Fruit fly (Drosophila melanogaster) whole organism, adult: ENCODE results near the gene CG7215.

Experiments
- CG11617 ChIP-seq: fragments of 200-800 bp; sonication (Bioruptor generic); optimal IDR thresholded peaks from 2 replicates; lab custom pipeline; 2017; ENCODE audit warnings: mild to moderate bottlenecking, missing biosample characterization, missing genetic modification reagents, missing genetic modification characterization
- CG12768 ChIP-seq: fragments of 200-800 bp; sonication (Bioruptor generic); optimal IDR thresholded peaks from 2 replicates; lab custom pipeline; 2017; ENCODE audit warnings: missing biosample characterization, missing genetic modification characterization, mild to moderate bottlenecking, moderate library complexity, missing genetic modification reagents
- CG14711 ChIP-seq: fragments of 200-800 bp; sonication (Bioruptor generic); optimal IDR thresholded peaks from 2 replicates; lab custom pipeline; 2018; ENCODE audit warnings: missing biosample characterization, mild to moderate bottlenecking, missing genetic modification characterization, moderate library complexity
- CG1620 ChIP-seq: fragments of 200-800 bp; sonication (Bioruptor generic); optimal IDR thresholded peaks from 2 replicates; lab custom pipeline; 2016; ENCODE audit warnings: missing biosample characterization, missing genetic modification characterization
- CG33017 ChIP-seq: fragments of 200-800 bp; sonication (Bioruptor generic); optimal IDR thresholded peaks from 2 replicates; lab custom pipeline; 2018; ENCODE audit warnings: missing biosample characterization, mild to moderate bottlenecking, missing genetic modification characterization, moderate library complexity
- CG5204 ChIP-seq: fragments of 200-800 bp; sonication (Bioruptor generic); optimal IDR thresholded peaks from 2 replicates; lab custom pipeline; 2016; ENCODE audit warnings: missing biosample characterization, missing genetic modification characterization
- CG7045 ChIP-seq: fragments of 200-800 bp; sonication (Bioruptor generic); optimal IDR thresholded peaks from 2 replicates; lab custom pipeline; 2017; ENCODE audit warnings: missing biosample characterization, mild to moderate bottlenecking, missing genetic modification characterization
- CG7101 ChIP-seq: fragments of 200-800 bp; sonication (Bioruptor generic); optimal IDR thresholded peaks from 2 replicates; lab custom pipeline; 2018; ENCODE audit warnings: missing biosample characterization, mild to moderate bottlenecking, missing genetic modification characterization, moderate library complexity
- Clk ChIP-seq: fragments of 200-800 bp; sonication (Bioruptor generic); optimal IDR thresholded peaks from 2 replicates; lab custom pipeline; 2017; ENCODE audit warnings: missing biosample characterization, missing genetic modification characterization
- Crg-1 ChIP-seq: fragments of 200-800 bp; sonication (Bioruptor generic); optimal IDR thresholded peaks from 2 replicates; lab custom pipeline; 2016; ENCODE audit warnings: missing biosample characterization, missing genetic modification characterization
- Hr96 ChIP-seq: fragments of 200-800 bp; sonication (Bioruptor generic); optimal IDR thresholded peaks from 2 replicates; lab custom pipeline; 2016; ENCODE audit warnings: missing biosample characterization, missing genetic modification characterization
- Mnt ChIP-seq: fragments of 200-800 bp; sonication (Bioruptor generic); optimal IDR thresholded peaks from 2 replicates; lab custom pipeline; 2016; ENCODE audit warnings: missing biosample characterization, mild to moderate bottlenecking, missing genetic modification characterization
- bab1 ChIP-seq: fragments of 200-800 bp; sonication (Bioruptor generic); optimal IDR thresholded peaks from 3 replicates; lab custom pipeline; 2019; ENCODE audit warnings: missing biosample characterization, mild to moderate bottlenecking, missing genetic modification characterization, moderate library complexity
- cic ChIP-seq: fragments of 200-800 bp; sonication (Bioruptor generic); optimal IDR thresholded peaks from 2 replicates; lab custom pipeline; 2017; ENCODE audit warnings: missing biosample characterization, mild to moderate bottlenecking, missing genetic modification characterization, moderate library complexity
- cnc ChIP-seq, 2 experiments: fragments of >200 bp; optimal IDR thresholded peaks; 2 replicates each; lab custom pipeline; 2017
- kay ChIP-seq: fragments of 200-800 bp; sonication (Bioruptor generic); peaks from one replicate; lab custom pipeline; 2016; ENCODE audit warnings: missing biosample characterization, missing genetic modification characterization, borderline replicate concordance
- ovo ChIP-seq: fragments of 200-800 bp; sonication (Bioruptor generic); optimal IDR thresholded peaks from 2 replicates; lab custom pipeline; 2016; ENCODE audit warnings: missing biosample characterization, missing genetic modification characterization
- pad ChIP-seq: fragments of 200-800 bp; sonication (Bioruptor generic); optimal IDR thresholded peaks from 3 replicates; lab custom pipeline; 2017; ENCODE audit warnings: missing biosample characterization, missing genetic modification characterization, mild to moderate bottlenecking, moderate library complexity, missing genetic modification reagents
- tj ChIP-seq: fragments of 200-800 bp; sonication (Bioruptor generic); optimal IDR thresholded peaks from 3 replicates; lab custom pipeline; 2017; ENCODE audit warnings: missing biosample characterization, mild to moderate bottlenecking, missing genetic modification characterization, moderate library complexity
- toe ChIP-seq: fragments of 200-800 bp; sonication (Bioruptor generic); optimal IDR thresholded peaks from 2 replicates; lab custom pipeline; 2016; ENCODE audit warnings: missing biosample characterization, missing genetic modification characterization

Gene CG7215

DNA sequence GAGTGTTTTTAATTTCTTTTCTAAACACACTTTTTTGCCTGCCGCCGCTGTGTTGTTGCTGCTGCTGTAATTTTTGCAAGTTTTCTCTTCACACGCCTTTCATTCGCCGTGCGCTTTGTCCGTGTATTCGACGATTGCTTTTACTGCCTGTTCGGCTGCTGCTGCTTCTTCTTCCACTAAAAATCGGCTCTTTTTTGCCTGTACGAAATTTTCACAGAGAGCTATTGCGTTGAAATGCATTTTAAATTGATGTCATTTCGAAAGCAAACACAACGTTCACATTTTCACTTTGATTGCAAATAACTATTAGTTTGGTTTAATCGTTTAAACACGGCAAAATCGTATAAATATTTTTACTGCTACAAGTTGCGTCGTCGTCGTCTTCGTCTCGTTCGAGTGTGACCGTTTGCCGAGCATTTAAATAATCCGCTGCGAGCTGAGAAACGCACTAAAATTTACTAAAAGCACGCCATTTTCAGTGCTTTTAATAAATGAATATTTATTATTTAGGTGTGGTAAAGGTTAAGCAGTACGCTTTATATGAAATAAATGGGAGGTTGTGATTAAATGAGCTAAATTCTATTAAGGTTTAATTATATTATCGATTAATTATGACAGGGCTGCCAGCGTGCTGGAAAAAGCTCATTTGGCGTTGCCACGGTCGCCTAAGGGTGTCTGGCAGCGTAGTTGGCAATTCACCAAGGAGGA lies 32.3 kb upstream of the CG7215 start, which contains the start of the genes Ssdp and CG7985:
Ssdp (minus strand) TSS at position 419 of the 708 bp plus-strand sequence.
CG7985 (plus strand) TSS at position 681 of the 708 bp plus-strand sequence.
- TF ChIP-seq CG33017 (tag; lab: Kevin White, UChicago), result peak; percentile 25
- TF ChIP-seq toe, result no peak
- TF ChIP-seq Clk, result no peak
- TF ChIP-seq cic (GFP tag; lab: Kevin White, UChicago), result no peak
- TF ChIP-seq kay (GFP tag; lab: Kevin White, UChicago), result peak; percentile 57

DNA sequence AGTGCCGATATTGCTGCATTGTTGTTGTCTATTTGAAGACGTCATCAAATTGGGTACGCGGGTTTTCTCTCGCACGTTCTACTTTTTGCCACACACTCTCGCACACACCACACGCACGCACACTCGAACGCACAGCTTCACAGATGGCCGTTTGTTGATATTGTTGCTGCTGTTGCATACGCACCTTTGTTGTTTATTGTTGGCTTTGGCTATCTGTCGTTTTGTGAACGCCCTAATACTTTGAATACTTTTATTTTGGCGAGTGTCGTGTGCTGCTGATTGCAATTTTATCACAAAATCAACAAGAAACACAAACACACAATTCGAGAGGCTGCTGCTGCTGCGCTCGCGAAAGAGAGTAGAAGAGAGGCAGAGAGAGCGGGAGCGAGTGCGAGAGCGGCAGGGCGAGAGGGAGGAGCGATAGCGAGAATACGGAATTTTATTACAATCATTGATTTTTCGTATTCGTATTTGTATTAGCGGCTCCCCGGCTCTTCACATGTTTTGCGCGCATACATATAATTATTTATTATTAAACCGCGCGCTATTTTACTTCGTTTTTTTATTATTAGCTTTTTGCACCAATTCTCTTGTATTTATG lies 31.5 kb upstream of the CG7215 start:
- TF ChIP-seq CG7101 (tag; lab: Kevin White, UChicago) (peak; percentile 64), Mnt (GFP tag; lab: Kevin White, UChicago) (peak; percentile 65), pad (peak; percentile 36), CG11617 (GFP tag; lab: Kevin White, UChicago) (peak; percentile 60), bab1 (GFP tag; lab: Kevin White, UChicago) (no peak), ovo (GFP tag; lab: Kevin White, UChicago) (peak; percentile 46), CG14711 (tag; lab: Kevin White, UChicago) (peak; percentile 15), CG7045 (GFP tag; lab: Kevin White, UChicago) (peak; percentile 55), CG5204 (GFP tag; lab: Kevin White, UChicago) (no peak), tj (GFP tag; lab: Kevin White, UChicago) (peak; percentile 56), CG1620 (GFP tag; lab: Kevin White, UChicago) (peak; percentile 59), Crg-1 (GFP tag; lab: Kevin White, UChicago) (peak; percentile 34), kay (GFP tag; lab: Kevin White, UChicago) (no peak), CG33017 (tag; lab: Kevin White, UChicago) (peak; percentile 14), toe (no peak), Hr96 (GFP tag; lab: Kevin White, UChicago) (peak; percentile 4), Clk (peak; percentile 25), cic (GFP tag; lab: Kevin White, UChicago) (peak; percentile 80), cnc (optimal IDR thresholded peaks at IDR 0.05; lab: Kevin White, UChicago) (no peak), CG12768 (GFP tag; lab: Kevin White, UChicago) (peak; percentile 73)

DNA sequence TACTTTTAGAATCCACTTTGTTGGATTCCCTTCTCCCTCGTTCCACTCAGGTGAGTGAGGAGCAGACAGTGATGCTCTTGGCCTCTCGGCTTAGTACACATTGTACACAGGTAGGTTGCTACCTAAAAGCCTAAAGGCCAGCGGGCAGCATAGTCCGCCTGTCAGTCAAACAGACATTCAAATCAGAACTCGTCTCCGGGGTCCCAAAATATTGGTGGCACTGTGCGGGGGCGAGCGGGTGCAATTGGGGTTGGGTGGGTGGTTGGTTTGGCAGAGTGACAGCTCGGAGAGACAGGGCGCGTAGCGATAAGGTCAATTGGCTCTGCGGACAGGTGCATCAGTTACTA lies 30.7 kb upstream of the CG7215 start:
- TF ChIP-seq CG1620 (GFP tag; lab: Kevin White, UChicago), result no peak
- no peak for TF ChIP-seq ovo (GFP tag; lab: Kevin White, UChicago)
- no peak for TF ChIP-seq bab1 (GFP tag; lab: Kevin White, UChicago)
- TF ChIP-seq toe, result no peak
- no peak for TF ChIP-seq Mnt (GFP tag; lab: Kevin White, UChicago)
- no peak for TF ChIP-seq Hr96 (GFP tag; lab: Kevin White, UChicago)
- TF ChIP-seq CG7101 (tag; lab: Kevin White, UChicago), result no peak
- TF ChIP-seq CG33017 (tag; lab: Kevin White, UChicago), result no peak
- no peak for TF ChIP-seq cnc (optimal IDR thresholded peaks at IDR 0.05; lab: Kevin White, UChicago)
- no peak for TF ChIP-seq pad
- no peak for TF ChIP-seq cic (GFP tag; lab: Kevin White, UChicago)
- no peak for TF ChIP-seq tj (GFP tag; lab: Kevin White, UChicago)
- TF ChIP-seq kay (GFP tag; lab: Kevin White, UChicago), result no peak
- TF ChIP-seq CG7045 (GFP tag; lab: Kevin White, UChicago), result no peak
- no peak for TF ChIP-seq CG5204 (GFP tag; lab: Kevin White, UChicago)
- TF ChIP-seq CG11617 (GFP tag; lab: Kevin White, UChicago), result no peak

DNA sequence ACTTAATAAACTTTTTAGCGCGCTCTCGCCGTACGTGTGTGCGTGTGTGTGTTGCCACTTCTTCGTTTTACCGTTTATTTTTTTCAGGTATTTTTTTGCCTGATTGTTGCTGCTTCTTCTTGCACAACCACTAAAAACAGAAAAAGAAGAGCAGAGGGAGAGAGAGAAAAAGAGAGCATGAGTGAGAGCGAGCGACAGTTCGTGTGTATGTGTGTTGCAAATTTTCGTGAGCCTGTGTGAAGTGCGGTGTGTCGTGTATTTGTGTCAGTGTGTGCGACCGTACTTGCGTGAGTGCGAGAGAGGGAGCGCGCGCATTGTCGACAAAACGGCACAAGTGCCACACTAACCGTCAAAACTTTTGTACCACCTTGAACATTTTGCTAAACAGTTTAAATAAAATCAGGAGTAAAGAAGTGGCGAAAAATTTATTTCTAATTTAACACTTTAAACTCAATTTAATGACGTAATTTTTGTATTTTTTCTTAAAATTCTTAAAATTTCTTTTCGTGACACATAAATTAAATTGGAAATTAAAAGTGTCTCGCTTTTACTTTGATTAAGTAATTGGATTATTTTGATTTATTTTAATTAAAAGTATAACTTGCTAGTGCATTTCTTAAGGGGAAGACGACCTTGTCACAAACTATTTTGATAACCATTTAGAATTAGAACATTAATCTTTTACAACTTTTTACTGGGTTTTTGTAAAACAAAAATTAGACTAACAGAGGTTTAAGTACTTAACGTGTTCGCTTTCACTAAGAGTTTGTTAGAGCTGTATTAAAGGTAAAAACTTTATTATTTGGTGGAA lies 30.1 kb upstream of the CG7215 start:
- TF ChIP-seq CG33017 (tag; lab: Kevin White, UChicago) (peak; percentile 29), CG11617 (GFP tag; lab: Kevin White, UChicago) (peak; percentile 76), pad (peak; percentile 32), CG12768 (GFP tag; lab: Kevin White, UChicago) (peak; percentile 7), ovo (GFP tag; lab: Kevin White, UChicago) (peak; percentile 83), CG14711 (tag; lab: Kevin White, UChicago) (peak; percentile 23), tj (GFP tag; lab: Kevin White, UChicago) (peak; percentile 71), bab1 (GFP tag; lab: Kevin White, UChicago) (peak; percentile 61), CG7101 (tag; lab: Kevin White, UChicago) (peak; percentile 46), CG7045 (GFP tag; lab: Kevin White, UChicago) (peak; percentile 45), cic (GFP tag; lab: Kevin White, UChicago) (peak; percentile 89), toe (peak; percentile 66), Hr96 (GFP tag; lab: Kevin White, UChicago) (peak; percentile 52), CG1620 (GFP tag; lab: Kevin White, UChicago) (no peak), kay (GFP tag; lab: Kevin White, UChicago) (no peak), CG5204 (GFP tag; lab: Kevin White, UChicago) (peak; percentile 68), Mnt (GFP tag; lab: Kevin White, UChicago) (peak; percentile 51), Crg-1 (GFP tag; lab: Kevin White, UChicago) (no peak), Clk (no peak), cnc (optimal IDR thresholded peaks at IDR 0.05; lab: Kevin White, UChicago) (no peak)
